Fruit fly (Drosophila melanogaster) whole organism, embryonic: ENCODE measurements around the gene Pxd.

Experiments used
- B-H2 ChIP-seq: fragments of 200-800 bp; sonication (Bioruptor generic); optimal IDR thresholded peaks from 2 replicates; lab custom pipeline; 2018; ENCODE audit warnings: missing biosample characterization, mild to moderate bottlenecking, missing genetic modification characterization
- CG10565 ChIP-seq: fragments of 200-800 bp; sonication (Bioruptor generic); optimal IDR thresholded peaks from 3 replicates; lab custom pipeline; 2016; ENCODE audit warnings: missing biosample characterization, mild to moderate bottlenecking, missing genetic modification characterization
- CG11093 ChIP-seq: fragments of 200-800 bp; sonication (Bioruptor generic); IDR thresholded peaks from 3 replicates; pipeline ENCODE4 v1.3.6; 2022; ENCODE audit warnings: missing biosample characterization, missing genetic modification characterization
- CG12236 ChIP-seq: fragments of 200-800 bp; sonication (Bioruptor generic); optimal IDR thresholded peaks from 2 replicates; lab custom pipeline; 2016; ENCODE audit warnings: missing biosample characterization, missing genetic modification characterization
- CG13424 ChIP-seq: fragments of 200-800 bp; sonication (Bioruptor generic); optimal IDR thresholded peaks from 2 replicates; lab custom pipeline; 2019; ENCODE audit warnings: missing biosample characterization, mild to moderate bottlenecking, missing genetic modification characterization, moderate library complexity
- CG15514 ChIP-seq: fragments of 200-800 bp; sonication (Bioruptor generic); optimal IDR thresholded peaks from 3 replicates; lab custom pipeline; 2017; ENCODE audit warnings: missing biosample characterization, missing genetic modification characterization, mild to moderate bottlenecking, moderate library complexity, missing genetic modification reagents
- CG1647 ChIP-seq: fragments of 200-800 bp; sonication (Bioruptor generic); optimal IDR thresholded peaks from 3 replicates; lab custom pipeline; 2016; ENCODE audit warnings: missing biosample characterization, missing genetic modification characterization
- CG17328 ChIP-seq: fragments of 200-800 bp; sonication (Bioruptor generic); IDR thresholded peaks from 2 replicates; pipeline ENCODE4 v1.3.6; 2022; ENCODE audit warnings: missing biosample characterization, missing genetic modification characterization
- CG17385 ChIP-seq: fragments of 200-800 bp; sonication (Bioruptor generic); optimal IDR thresholded peaks from 3 replicates; lab custom pipeline; 2018; ENCODE audit warnings: missing biosample characterization, mild to moderate bottlenecking, missing genetic modification characterization
- CG1832 ChIP-seq: fragments of 200-800 bp; sonication (Bioruptor generic); optimal IDR thresholded peaks from 2 replicates; lab custom pipeline; 2017; ENCODE audit warnings: missing biosample characterization, mild to moderate bottlenecking, missing genetic modification characterization, inconsistent platforms
- CG18619 ChIP-seq: fragments of 200-800 bp; sonication (Bioruptor generic); optimal IDR thresholded peaks from 3 replicates; lab custom pipeline; 2017; ENCODE audit warnings: missing biosample characterization, mild to moderate bottlenecking, missing genetic modification characterization
- CG2678 ChIP-seq: fragments of 200-800 bp; sonication (Bioruptor generic); optimal IDR thresholded peaks from 3 replicates; lab custom pipeline; 2019; ENCODE audit warnings: missing biosample characterization, mild to moderate bottlenecking, missing genetic modification characterization, moderate library complexity
- CG33557 ChIP-seq: fragments of 200-800 bp; sonication (Bioruptor generic); optimal IDR thresholded peaks from 2 replicates; lab custom pipeline; 2019; ENCODE audit warnings: missing biosample characterization, mild to moderate bottlenecking, missing genetic modification characterization, moderate library complexity
- CG34422 ChIP-seq: fragments of 200-800 bp; sonication (Bioruptor generic); IDR thresholded peaks from 3 replicates; pipeline ENCODE4 v1.3.6; 2022; ENCODE audit warnings: missing biosample characterization, missing genetic modification characterization
- CG43689 ChIP-seq: fragments of 200-800 bp; sonication (Bioruptor generic); IDR thresholded peaks from 2 replicates; pipeline ENCODE4 v1.3.6; 2022; ENCODE audit warnings: missing biosample characterization, missing genetic modification characterization
- CG6854 ChIP-seq: fragments of 200-800 bp; sonication (Bioruptor generic); optimal IDR thresholded peaks from 3 replicates; lab custom pipeline; 2017; ENCODE audit warnings: missing biosample characterization, mild to moderate bottlenecking, missing genetic modification characterization
- CG7372 ChIP-seq: fragments of 200-800 bp; sonication (Bioruptor generic); IDR thresholded peaks from 2 replicates; pipeline ENCODE4 v1.3.6; 2022; ENCODE audit warnings: missing biosample characterization, missing genetic modification characterization
- CG8478 ChIP-seq: fragments of >200 bp; optimal IDR thresholded peaks from 2 replicates; lab custom pipeline; 2018
- CG9609 ChIP-seq: fragments of 200-800 bp; sonication (Bioruptor generic); optimal IDR thresholded peaks from 3 replicates; lab custom pipeline; 2016; ENCODE audit warnings: missing biosample characterization, missing genetic modification characterization
- Camta ChIP-seq: fragments of 200-800 bp; sonication (Bioruptor generic); optimal IDR thresholded peaks from 2 replicates; lab custom pipeline; 2016; ENCODE audit warnings: missing biosample characterization, missing genetic modification characterization
- Dad ChIP-seq: fragments of 200-800 bp; sonication (Bioruptor generic); optimal IDR thresholded peaks from 3 replicates; lab custom pipeline; 2016; ENCODE audit warnings: missing biosample characterization, missing genetic modification characterization
- Elba2 ChIP-seq: fragments of 200-800 bp; sonication (Bioruptor generic); optimal IDR thresholded peaks from 3 replicates; lab custom pipeline; 2016; ENCODE audit warnings: missing biosample characterization, missing genetic modification characterization
- Gsc ChIP-seq: fragments of 200-800 bp; sonication (Bioruptor generic); IDR thresholded peaks from 2 replicates; pipeline ENCODE4 v1.3.6; 2022; ENCODE audit warnings: missing biosample characterization, missing genetic modification characterization
- Hmr ChIP-seq: fragments of 200-800 bp; sonication (Bioruptor generic); optimal IDR thresholded peaks from 3 replicates; lab custom pipeline; 2017; ENCODE audit warnings: mild to moderate bottlenecking, missing biosample characterization, missing genetic modification reagents, missing genetic modification characterization
- Hr39 ChIP-seq: fragments of >200 bp; optimal IDR thresholded peaks from 2 replicates; lab custom pipeline; 2017
- Max ChIP-seq: fragments of 200-800 bp; sonication (Bioruptor generic); optimal IDR thresholded peaks from 2 replicates; lab custom pipeline; 2016; ENCODE audit warnings: missing biosample characterization, mild to moderate bottlenecking, missing genetic modification characterization
- Mrtf ChIP-seq: fragments of 200-800 bp; sonication (Bioruptor generic); IDR thresholded peaks from 3 replicates; pipeline ENCODE4 v1.3.6; 2022; ENCODE audit warnings: missing biosample characterization, missing genetic modification characterization
- Rx ChIP-seq: fragments of 200-800 bp; sonication (Bioruptor generic); IDR thresholded peaks from 2 replicates; pipeline ENCODE4 v1.3.6; 2022; ENCODE audit warnings: missing biosample characterization, missing genetic modification characterization
- Sin3A ChIP-seq: fragments of >200 bp; optimal IDR thresholded peaks from 2 replicates; lab custom pipeline; 2018
- Vsx1 ChIP-seq: fragments of 200-800 bp; sonication (Bioruptor generic); optimal IDR thresholded peaks from 2 replicates; lab custom pipeline; 2017; ENCODE audit warnings: missing biosample characterization, mild to moderate bottlenecking, missing genetic modification characterization, missing genetic modification reagents
- al ChIP-seq: fragments of 200-800 bp; sonication (Bioruptor generic); IDR thresholded peaks from 2 replicates; pipeline ENCODE4 v1.3.6; 2022; ENCODE audit warnings: missing biosample characterization, missing genetic modification characterization
- caup ChIP-seq: fragments of 200-800 bp; sonication (Bioruptor generic); optimal IDR thresholded peaks from 3 replicates; lab custom pipeline; 2017; ENCODE audit warnings: missing biosample characterization, mild to moderate bottlenecking, missing genetic modification characterization, moderate library complexity; ENCODE audit not compliant: severe bottlenecking
- chn ChIP-seq: fragments of 200-800 bp; sonication (Bioruptor generic); optimal IDR thresholded peaks from 2 replicates; lab custom pipeline; 2016; ENCODE audit warnings: missing biosample characterization, missing genetic modification characterization
- ci ChIP-seq: fragments of 200-800 bp; sonication (Bioruptor generic); IDR thresholded peaks from 3 replicates; pipeline ENCODE4 v1.3.6; 2022; ENCODE audit warnings: missing biosample characterization, missing genetic modification characterization
- dati ChIP-seq: fragments of 200-800 bp; sonication (Bioruptor generic); IDR thresholded peaks from 2 replicates; pipeline ENCODE4 v1.3.6; 2022; ENCODE audit warnings: missing biosample characterization, missing genetic modification characterization
- dm ChIP-seq: fragments of 200-800 bp; sonication (Bioruptor generic); optimal IDR thresholded peaks from 3 replicates; lab custom pipeline; 2016; ENCODE audit warnings: missing biosample characterization, missing genetic modification characterization
- ems ChIP-seq: fragments of 200-800 bp; sonication (Bioruptor generic); optimal IDR thresholded peaks from 3 replicates; lab custom pipeline; 2016; ENCODE audit warnings: missing biosample characterization, missing genetic modification characterization
- eve ChIP-seq, 2 experiments: fragments of >200 bp; optimal IDR thresholded peaks; 2 replicates each; lab custom pipeline; 2017; ENCODE audit warnings: missing biosample characterization in 2 of 2, missing genetic modification characterization in 2 of 2
- ewg ChIP-seq: fragments of 200-800 bp; sonication (Bioruptor generic); optimal IDR thresholded peaks from 3 replicates; lab custom pipeline; 2017; ENCODE audit warnings: mild to moderate bottlenecking, missing biosample characterization, missing genetic modification reagents, missing genetic modification characterization
- ftz-f1 ChIP-seq: fragments of 200-800 bp; sonication (Bioruptor generic); optimal IDR thresholded peaks from 2 replicates; lab custom pipeline; 2016; ENCODE audit warnings: missing biosample characterization, missing genetic modification characterization
- gcm2 ChIP-seq: fragments of 200-800 bp; sonication (Bioruptor generic); optimal IDR thresholded peaks from 2 replicates; lab custom pipeline; 2016; ENCODE audit warnings: missing biosample characterization, missing genetic modification characterization
- gsb ChIP-seq: fragments of 200-800 bp; sonication (Bioruptor generic); IDR thresholded peaks from 2 replicates; pipeline ENCODE4 v1.3.6; 2022; ENCODE audit warnings: missing biosample characterization, missing genetic modification characterization
- hbn ChIP-seq: fragments of 200-800 bp; sonication (Bioruptor generic); IDR thresholded peaks from 2 replicates; pipeline ENCODE4 v1.3.6; 2022; ENCODE audit warnings: missing biosample characterization, missing genetic modification characterization; ENCODE audit not compliant: partially characterized antibody
- hth ChIP-seq: fragments of >200 bp; optimal IDR thresholded peaks from 2 replicates; lab custom pipeline; 2017; ENCODE audit warnings: inconsistent platforms
- p53 ChIP-seq: fragments of 200-800 bp; sonication (Bioruptor generic); optimal IDR thresholded peaks from 2 replicates; lab custom pipeline; 2016; ENCODE audit warnings: missing biosample characterization, missing genetic modification characterization
- pnt ChIP-seq: fragments of 200-800 bp; sonication (Bioruptor generic); optimal IDR thresholded peaks from 3 replicates; lab custom pipeline; 2016; ENCODE audit warnings: missing biosample characterization, missing genetic modification characterization
- ro ChIP-seq: fragments of 200-800 bp; sonication (Bioruptor generic); IDR thresholded peaks from 2 replicates; pipeline ENCODE4 v1.3.6; 2022; ENCODE audit warnings: missing biosample characterization, missing genetic modification characterization
- sc ChIP-seq, 3 experiments: fragments of >200 bp in 2 of 3; fragments of 200-800 bp in 1 of 3; sonication (Bioruptor generic) in 1 of 3; optimal IDR thresholded peaks; 2 replicates in 2 of 3; 3 replicates in 1 of 3; lab custom pipeline; 2017; ENCODE audit warnings: mild to moderate bottlenecking in 1 of 3, missing biosample characterization in 1 of 3, missing genetic modification characterization in 1 of 3, missing genetic modification reagents in 1 of 3
- tap ChIP-seq: fragments of 200-800 bp; optimal IDR thresholded peaks from 3 replicates; lab custom pipeline; 2019; ENCODE audit warnings: missing biosample characterization, mild to moderate bottlenecking, missing genetic modification characterization, moderate library complexity
- ttk ChIP-seq: fragments of 200-800 bp; sonication (Bioruptor generic); IDR thresholded peaks from 2 replicates; pipeline ENCODE4 v2.1.2; 2022; ENCODE audit warnings: missing biosample characterization, missing genetic modification characterization
- z ChIP-seq: fragments of 200-800 bp; sonication (Bioruptor generic); IDR thresholded peaks from 3 replicates; pipeline ENCODE4 v1.3.6; 2022; ENCODE audit warnings: missing biosample characterization, missing genetic modification characterization

The Pxd gene

dm6 chr3R:17056183-17056904 lies 42.0 kb downstream of the Pxd start (continued):
- peak; percentile 24 for TF ChIP-seq B-H2 (GFP tag; lab: Kevin White, UChicago)
- no peak for TF ChIP-seq CG33557 (GFP tag; lab: Kevin White, UChicago)
- no peak for TF ChIP-seq gsb (GFP tag; lab: Robert Waterston, UW)
- TF ChIP-seq ro = no peak
- TF ChIP-seq dati = no peak
- no peak for TF ChIP-seq Vsx1 (GFP tag; lab: Kevin White, UChicago)
- no peak for TF ChIP-seq Max (GFP tag; lab: Kevin White, UChicago)
- no peak for TF ChIP-seq pnt
- TF ChIP-seq p53 (GFP tag; lab: Kevin White, UChicago) = no peak
- no peak for TF ChIP-seq CG9609 (GFP tag; lab: Kevin White, UChicago)
- TF ChIP-seq CG6854 (GFP tag; lab: Kevin White, UChicago) = no peak
- TF ChIP-seq Elba2 (GFP tag; lab: Kevin White, UChicago) = no peak
- TF ChIP-seq CG12236 (GFP tag; lab: Kevin White, UChicago) = no peak
- no peak for TF ChIP-seq Hr39 (lab: Kevin White, UChicago)
- TF ChIP-seq CG11093 (GFP tag; lab: Robert Waterston, UW) = no peak
- peak; percentile 69 for TF ChIP-seq ci (GFP tag; lab: Robert Waterston, UW)
- TF ChIP-seq tap (tag; lab: Kevin White, UChicago) = no peak
- TF ChIP-seq chn = peak; percentile 58
- no peak for TF ChIP-seq ewg
- no peak for TF ChIP-seq Mrtf (GFP tag; lab: Robert Waterston, UW)
- no peak for TF ChIP-seq gcm2 (GFP tag; lab: Kevin White, UChicago)
- peak; percentile 30 for TF ChIP-seq CG17385 (GFP tag; lab: Kevin White, UChicago)
- no peak for TF ChIP-seq Sin3A (lab: Kevin White, UChicago)
- TF ChIP-seq CG43689 = no peak
- TF ChIP-seq ems (GFP tag; lab: Kevin White, UChicago) = no peak
- 0 out of 2 replicates have a peak, but pooled peaks have one; percentile 15 for TF ChIP-seq ttk
- TF ChIP-seq CG34422 (GFP tag; lab: Robert Waterston, UW) = peak; percentile 63; the same call in 1 of the 3 replicates
- no peak for TF ChIP-seq eve (GFP tag; optimal IDR thresholded peaks at IDR 0.05; lab: Kevin White, UChicago)
- peak; percentile 86 for TF ChIP-seq ftz-f1 (GFP tag; lab: Kevin White, UChicago)
- no peak for TF ChIP-seq CG1647 (GFP tag; lab: Kevin White, UChicago)
- no peak for TF ChIP-seq CG13424 (tag; lab: Kevin White, UChicago)
- TF ChIP-seq dm = peak; percentile 47
- TF ChIP-seq CG2678 (tag; lab: Kevin White, UChicago) = peak; percentile 9
- TF ChIP-seq CG15514 (GFP tag; lab: Kevin White, UChicago) = no peak
- peak; percentile 92 for TF ChIP-seq CG1832 (GFP tag; lab: Kevin White, UChicago)
- no peak for TF ChIP-seq hth
- no peak for TF ChIP-seq al
- TF ChIP-seq CG17328 = no peak
- TF ChIP-seq Gsc (GFP tag; lab: Robert Waterston, UW) = no peak
- peak; percentile 42 for TF ChIP-seq Hmr (GFP tag; lab: Kevin White, UChicago)
- TF ChIP-seq z (GFP tag; lab: Robert Waterston, UW) = peak; percentile 77
- no peak for TF ChIP-seq CG7372 (GFP tag; lab: Robert Waterston, UW)
- TF ChIP-seq hbn (GFP tag; lab: Robert Waterston, UW) = no peak; the same call in 1 of the 2 replicates
- peak; percentile 56 for TF ChIP-seq caup (GFP tag; lab: Kevin White, UChicago)
- no peak for TF ChIP-seq CG10565
- TF ChIP-seq CG18619 (GFP tag; lab: Kevin White, UChicago) = no peak
- 0 out of 2 replicates have a peak, but pooled peaks have one; percentile 25 for TF ChIP-seq Rx (GFP tag; lab: Robert Waterston, UW)
- TF ChIP-seq sc (optimal IDR thresholded peaks at IDR 0.05; lab: Kevin White, UChicago) = no peak
- no peak for TF ChIP-seq sc (GFP tag; optimal IDR thresholded peaks at IDR 0.05; lab: Kevin White, UChicago)
- no peak for TF ChIP-seq Camta
- TF ChIP-seq CG8478 (lab: Kevin White, UChicago) = peak; percentile 93
- TF ChIP-seq Dad = no peak
